Fruit fly (Drosophila melanogaster): ENCODE data around the gene Nedd8.

Gene Nedd8

dm6 chr2L:18948065-18948723 lies 3.4 kb downstream of the Nedd8 start (continued):
- TF ChIP-seq rib (GFP tag; IDR thresholded peaks at IDR 0.05) (no peak), CG7372 (GFP tag; IDR thresholded peaks at IDR 0.05) (0 out of 2 replicates have a peak, but pooled peaks have one; percentile 16), CG8924 (tag; optimal IDR thresholded peaks at IDR 0.05) (peak; percentile 87), Bteb2 (GFP tag; optimal IDR thresholded peaks at IDR 0.05) (no peak), CG9437 (GFP tag; optimal IDR thresholded peaks at IDR 0.05) (peak; percentile 75), Gsc (GFP tag; IDR thresholded peaks at IDR 0.05) (no peak), cato (GFP tag; optimal IDR thresholded peaks at IDR 0.05; ENCODE audit: borderline replicate concordance) (peak; percentile 25), tx (GFP tag; optimal IDR thresholded peaks at IDR 0.05) (no peak), CG6791 (GFP tag; IDR thresholded peaks at IDR 0.05; ENCODE audit: partially characterized antibody) (no peak), ERR (GFP tag; optimal IDR thresholded peaks at IDR 0.05) (no peak), ham (GFP tag; IDR thresholded peaks at IDR 0.05) (no peak), CG7928 (GFP tag; optimal IDR thresholded peaks at IDR 0.05) (no peak), Sox100B (GFP tag; optimal IDR thresholded peaks at IDR 0.05) (peak; percentile 73), sisA (GFP tag; IDR thresholded peaks at IDR 0.05) (peak; percentile 57), CG4617 (GFP tag; optimal IDR thresholded peaks at IDR 0.05; ENCODE audit: borderline replicate concordance) (no peak), Opbp (GFP tag; IDR thresholded peaks at IDR 0.05; ENCODE audit: partially characterized antibody) (no peak), Kr (GFP tag; optimal IDR thresholded peaks at IDR 0.05) (no peak), nau (GFP tag; optimal IDR thresholded peaks at IDR 0.05) (no peak), kni (GFP tag; optimal IDR thresholded peaks at IDR 0.05) (no peak), CG7963 (GFP tag; IDR thresholded peaks at IDR 0.05; ENCODE audit: partially characterized antibody) (no peak), CG12744 (GFP tag; optimal IDR thresholded peaks at IDR 0.05) (no peak), CG7786 (GFP tag; optimal IDR thresholded peaks at IDR 0.05) (peak; percentile 19), tio (GFP tag; optimal IDR thresholded peaks at IDR 0.05) (peak; percentile 76), CG6689 (GFP tag; IDR thresholded peaks at IDR 0.05) (peak; percentile 74), CG12391 (tag; optimal IDR thresholded peaks at IDR 0.05) (peak; percentile 90), otp (GFP tag; IDR thresholded peaks at IDR 0.05) (no peak), lab (GFP tag; optimal IDR thresholded peaks at IDR 0.05) (peak; percentile 56), sr (GFP tag; IDR thresholded peaks at IDR 0.05) (no peak), CG9797 (GFP tag; optimal IDR thresholded peaks at IDR 0.05) (no peak), CG33557 (GFP tag; optimal IDR thresholded peaks at IDR 0.05) (peak; percentile 79), CG13123 (GFP tag; optimal IDR thresholded peaks at IDR 0.05) (no peak), pros (GFP tag; optimal IDR thresholded peaks at IDR 0.05) (no peak), seq (GFP tag; IDR thresholded peaks at IDR 0.05) (no peak), BEAF-32 (GFP tag; optimal IDR thresholded peaks at IDR 0.05) (no peak), CG34224 (GFP tag; IDR thresholded peaks at IDR 0.05; ENCODE audit: partially characterized antibody) (no peak), dimm (GFP tag; IDR thresholded peaks at IDR 0.05) (no peak), sob (GFP tag; IDR thresholded peaks at IDR 0.05) (no peak), NC2β (GFP tag; optimal IDR thresholded peaks at IDR 0.05) (peak; percentile 44), CG12299 (tag; optimal IDR thresholded peaks at IDR 0.05) (peak; percentile 34), sim (GFP tag; IDR thresholded peaks at IDR 0.05) (no peak), cwo (GFP tag; optimal IDR thresholded peaks at IDR 0.05) (peak; percentile 25), Ets97D (GFP tag; optimal IDR thresholded peaks at IDR 0.05) (no peak), MESR4 (GFP tag; optimal IDR thresholded peaks at IDR 0.05) (no peak), Fer1 (GFP tag; optimal IDR thresholded peaks at IDR 0.05) (peak; percentile 7), Xrp1 (GFP tag; IDR thresholded peaks at IDR 0.05) (peak; percentile 80), trem (tag; optimal IDR thresholded peaks at IDR 0.05) (peak; percentile 28), vfl (GFP tag; optimal IDR thresholded peaks at IDR 0.05) (no peak), crol (GFP tag; IDR thresholded peaks at IDR 0.05) (no peak), CHES-1-like (GFP tag; optimal IDR thresholded peaks at IDR 0.05) (no peak), CG17186 (GFP tag; optimal IDR thresholded peaks at IDR 0.05) (peak; percentile 17)

Data from whole organism, embryonic.